Worm (Caenorhabditis elegans): ENCODE measurements around the gene ebp-1.

The ebp-1 gene

DNA sequence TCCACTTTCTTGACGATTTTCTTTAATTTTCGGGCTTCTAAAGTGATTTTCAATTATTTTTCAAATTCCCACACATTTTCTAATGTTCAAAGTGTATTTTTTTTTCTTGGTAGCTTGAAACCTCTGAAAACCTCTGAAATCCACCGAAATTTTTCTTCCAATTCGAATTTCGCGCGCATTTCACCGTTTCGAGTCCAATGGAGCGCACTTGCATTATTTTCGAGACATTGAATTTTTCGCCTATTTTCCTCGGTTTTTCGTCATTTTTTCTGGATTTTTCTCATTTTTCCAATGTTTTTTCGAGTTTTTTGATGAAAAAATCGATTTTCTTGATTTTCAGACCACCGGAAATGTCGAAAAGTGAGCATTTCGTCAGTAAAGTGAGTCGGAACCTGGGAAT lies 43.4 kb downstream of the ebp-1 start, which contains the start of gene slr-2:
Gene slr-2 (plus strand): TSS at position 341 of the 400 bp plus-strand sequence.
- no peak for TF ChIP-seq unc-62 (GFP tag; optimal IDR thresholded peaks at IDR 0.05)

- no peak for TF ChIP-seq unc-62 (GFP tag; optimal IDR thresholded peaks at IDR 0.05)
Observed at ce11 chrV:18091216-18091615, 47.8 kb downstream of the ebp-1 start.

ce11 chrV:18093941-18094340 lies 50.6 kb downstream of the ebp-1 start:
- no peak for TF ChIP-seq unc-62 (GFP tag; optimal IDR thresholded peaks at IDR 0.05)

DNA sequence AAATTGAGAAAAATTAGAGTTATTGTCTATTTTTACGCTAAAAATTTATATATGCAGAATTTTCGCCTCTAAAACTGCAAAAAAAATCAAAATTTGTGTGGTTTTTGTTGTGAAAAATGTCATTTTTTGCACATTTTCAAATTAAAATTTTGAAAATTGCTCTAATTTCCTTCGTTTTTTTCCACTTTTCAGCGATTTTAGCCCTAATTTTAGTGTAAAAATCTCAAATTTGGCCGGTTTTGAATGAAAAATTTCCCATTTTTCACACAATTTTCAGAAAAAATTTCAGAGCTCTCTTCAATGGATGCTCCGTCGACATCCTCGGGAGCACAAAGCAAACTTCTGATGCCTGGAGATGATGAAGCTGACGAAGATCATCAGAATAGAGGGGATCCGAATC lies 55.0 kb downstream of the ebp-1 start, which contains the start of gene par-4:
Gene par-4 (plus strand): TSS at position 301 of the 400 bp plus-strand sequence.
- no peak for TF ChIP-seq unc-62 (GFP tag; optimal IDR thresholded peaks at IDR 0.05)

Measured in whole organism, dauer.